Worm (Caenorhabditis elegans): ENCODE data around the gene egl-21.

The egl-21 gene

ce11 chrIV:10463987-10464638 is 17.5 kb downstream of the egl-21 start, which contains the start of gene ugt-43:
TSS of gene ugt-43 (plus strand) at chrIV:10464588.
- no peak for TF ChIP-seq sea-2 (GFP tag; optimal IDR thresholded peaks at IDR 0.05)
- TF ChIP-seq pha-4 (tag; optimal IDR thresholded peaks at IDR 0.05): peak; percentile 3
- peak; percentile 71 for TF ChIP-seq elt-2 (tag; optimal IDR thresholded peaks at IDR 0.05)

DNA sequence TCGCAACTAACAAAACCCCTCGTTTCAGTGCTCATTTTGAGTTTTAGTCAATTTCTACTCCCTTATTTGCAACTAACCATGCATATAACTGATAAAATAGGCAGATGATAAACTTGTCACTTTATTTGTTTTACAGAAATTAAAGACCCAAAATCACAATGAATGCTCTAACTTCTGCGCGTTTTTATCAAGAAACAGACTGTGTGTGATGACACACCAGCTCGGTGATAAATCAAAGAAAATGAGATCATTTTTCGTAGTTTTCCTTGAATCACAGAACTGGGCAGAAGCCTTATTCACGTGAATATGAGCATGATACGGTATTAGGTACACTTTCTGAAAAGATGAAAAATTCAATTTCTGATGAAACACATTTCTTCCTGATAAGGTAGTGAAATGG is 18.5 kb downstream of the egl-21 start:
- TF ChIP-seq sea-2 (GFP tag; optimal IDR thresholded peaks at IDR 0.05) (no peak), skn-1 (tag; optimal IDR thresholded peaks at IDR 0.05) (peak; percentile 78), jun-1 (tag; optimal IDR thresholded peaks at IDR 0.05) (peak; percentile 51), nhr-76 (tag; optimal IDR thresholded peaks at IDR 0.05) (no peak), ceh-16 (tag; optimal IDR thresholded peaks at IDR 0.05) (no peak), R02D3.7 (tag; optimal IDR thresholded peaks at IDR 0.05) (no peak), nhr-77 (tag; optimal IDR thresholded peaks at IDR 0.05) (no peak), ceh-28 (tag; optimal IDR thresholded peaks at IDR 0.05) (no peak), zag-1 (tag; optimal IDR thresholded peaks at IDR 0.05) (no peak), nhr-67 (tag; optimal IDR thresholded peaks at IDR 0.05) (no peak), fos-1 (tag; optimal IDR thresholded peaks at IDR 0.05) (peak; percentile 30), pqm-1 (tag; optimal IDR thresholded peaks at IDR 0.05) (peak; percentile 97), elt-2 (tag; optimal IDR thresholded peaks at IDR 0.05) (peak; percentile 95), ceh-82 (tag; optimal IDR thresholded peaks at IDR 0.05) (no peak), aly-2 (tag; optimal IDR thresholded peaks at IDR 0.05) (no peak)

DNA sequence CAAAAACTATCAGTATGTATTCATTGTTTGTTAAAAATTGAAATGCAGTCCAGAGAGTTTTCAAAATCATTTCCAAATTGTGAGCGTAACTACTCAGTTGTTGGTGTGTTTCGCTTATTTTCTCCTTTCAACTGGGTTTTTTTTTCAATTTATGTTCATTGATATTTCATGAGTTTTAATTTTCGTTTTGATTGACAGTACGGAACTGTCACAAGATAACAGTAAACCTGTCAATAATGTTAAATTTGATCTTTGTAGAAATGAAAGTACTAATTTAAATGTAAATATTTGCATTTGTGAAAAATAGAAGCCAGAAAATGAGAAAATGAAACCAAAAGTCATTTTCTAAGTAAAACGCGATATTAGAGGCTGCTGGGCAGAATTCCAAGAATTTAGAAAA is 19.0 kb downstream of the egl-21 start:
- no peak for TF ChIP-seq ztf-11 (tag; optimal IDR thresholded peaks at IDR 0.05)
- TF ChIP-seq lsy-12 (tag; optimal IDR thresholded peaks at IDR 0.05): no peak
- no peak for TF ChIP-seq ZK546.5 (tag; optimal IDR thresholded peaks at IDR 0.05)
- TF ChIP-seq nhr-67 (tag; optimal IDR thresholded peaks at IDR 0.05): no peak
- TF ChIP-seq pha-4 (tag; optimal IDR thresholded peaks at IDR 0.05): no peak
- no peak for TF ChIP-seq ceh-82 (tag; optimal IDR thresholded peaks at IDR 0.05)
- TF ChIP-seq ceh-28 (tag; optimal IDR thresholded peaks at IDR 0.05): no peak

DNA sequence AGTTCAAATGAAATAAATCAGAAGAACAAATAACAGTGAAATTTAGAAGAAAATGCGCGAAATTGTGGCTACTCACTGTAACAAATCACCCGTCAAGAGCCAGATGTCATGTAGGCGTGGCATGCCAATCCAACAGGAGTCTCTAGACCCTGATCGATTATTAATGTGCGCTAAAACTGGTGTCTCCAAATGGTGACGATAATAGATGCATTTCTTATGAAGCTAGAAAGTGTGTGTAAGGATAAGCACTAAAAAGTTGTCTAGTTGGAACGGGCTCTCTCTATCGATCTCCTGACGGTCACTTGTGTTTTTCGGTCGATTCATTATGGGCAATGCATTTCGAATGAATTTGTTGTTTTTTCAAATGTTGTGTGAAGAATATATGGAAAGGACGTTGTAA is 19.9 kb downstream of the egl-21 start, which contains the start of gene mec-3:
Gene mec-3, minus strand, starts transcription at position 101 of the 400 bp plus-strand sequence.
- no peak for TF ChIP-seq nhr-43 (tag; optimal IDR thresholded peaks at IDR 0.05; ENCODE audit: poor library complexity, severe bottlenecking)
- no peak for TF ChIP-seq nhr-237 (tag; optimal IDR thresholded peaks at IDR 0.05)
- TF ChIP-seq pqm-1 (tag; optimal IDR thresholded peaks at IDR 0.05): no peak
- peak; percentile 10 for TF ChIP-seq nfya-1 (tag; optimal IDR thresholded peaks at IDR 0.05; ENCODE audit: insufficient read depth)
- TF ChIP-seq sea-2 (GFP tag; optimal IDR thresholded peaks at IDR 0.05): no peak

DNA sequence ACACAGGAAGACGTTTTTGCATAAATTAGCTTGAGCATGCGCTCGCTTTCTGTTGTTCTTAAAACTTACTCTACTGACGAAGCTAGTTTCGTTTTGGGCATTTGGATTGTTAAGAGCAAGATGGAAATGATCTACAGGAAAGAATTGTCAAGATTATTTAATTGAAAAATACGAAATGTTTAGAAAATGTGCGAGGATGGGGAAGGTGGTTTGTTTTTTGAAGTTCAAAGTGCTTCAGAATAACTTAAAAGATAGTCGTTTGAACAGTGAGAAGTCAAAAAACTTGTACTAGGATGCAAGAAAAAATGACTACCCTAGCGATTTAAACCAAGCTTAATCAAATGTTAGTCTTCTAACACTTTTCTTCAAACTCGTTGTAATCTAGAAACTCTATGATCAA is 24.5 kb downstream of the egl-21 start, which contains the start of gene srb-17:
Gene srb-17, minus strand, starts transcription at position 101 of the 400 bp plus-strand sequence.
- no peak for TF ChIP-seq ztf-11 (tag; optimal IDR thresholded peaks at IDR 0.05)
- no peak for TF ChIP-seq nhr-25 (tag; optimal IDR thresholded peaks at IDR 0.05)
- no peak for TF ChIP-seq jun-1 (tag; optimal IDR thresholded peaks at IDR 0.05)
- no peak for TF ChIP-seq daf-12 (tag; optimal IDR thresholded peaks at IDR 0.05)
- TF ChIP-seq nhr-28 (tag; optimal IDR thresholded peaks at IDR 0.05): no peak
- TF ChIP-seq mml-1 (tag; optimal IDR thresholded peaks at IDR 0.05): no peak
- TF ChIP-seq pqm-1 (tag; optimal IDR thresholded peaks at IDR 0.05): no peak

DNA sequence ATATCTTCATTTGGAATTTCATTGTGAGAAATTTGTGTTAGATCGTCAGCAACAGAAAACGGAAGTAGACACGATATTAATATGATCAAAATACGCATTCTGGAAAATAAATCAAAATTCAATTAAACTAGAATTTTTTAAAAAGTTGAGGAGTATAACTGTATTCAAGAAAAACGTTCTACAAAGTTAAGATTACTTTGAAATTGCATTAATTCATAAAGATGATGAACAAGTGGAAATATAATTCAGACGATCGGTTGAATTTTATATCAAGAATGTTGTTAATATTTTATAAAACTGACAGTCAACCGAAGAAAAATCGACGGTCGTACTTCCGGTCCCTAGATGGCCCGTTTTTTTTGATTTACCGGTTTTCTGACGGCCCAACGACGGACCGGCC is 28.6 kb downstream of the egl-21 start, which contains the start of gene F01D4.8:
Gene F01D4.8, minus strand, starts transcription at position 101 of the 400 bp plus-strand sequence.
- TF ChIP-seq hmg-11 (tag; optimal IDR thresholded peaks at IDR 0.05): no peak

- TF ChIP-seq skn-1 (tag; optimal IDR thresholded peaks at IDR 0.05) (no peak), pha-4 (tag; optimal IDR thresholded peaks at IDR 0.05) (no peak), zag-1 (tag; optimal IDR thresholded peaks at IDR 0.05) (no peak), tbx-2 (tag; optimal IDR thresholded peaks at IDR 0.05) (no peak), nhr-23 (tag; optimal IDR thresholded peaks at IDR 0.05) (no peak), sea-2 (GFP tag; optimal IDR thresholded peaks at IDR 0.05) (no peak)
Observed at ce11 chrIV:10449799-10450198, 31.8 kb downstream of the egl-21 start, which contains the start of gene F13B12.4. TSS of gene F13B12.4 (minus strand) at chrIV:10449899.
